Worm (Caenorhabditis elegans) whole organism, L2 larva: ENCODE data around the gene kin-24.

Source experiments
- ceh-82 ChIP-seq: fragments of 150-350 bp; optimal IDR thresholded peaks from 2 replicates; lab custom pipeline; 2014; ENCODE audit warnings: missing biosample characterization, missing genetic modification characterization
- lin-39 ChIP-seq: fragments of 150-350 bp; optimal IDR thresholded peaks from 2 replicates; lab custom pipeline; 2014; ENCODE audit warnings: missing biosample characterization, missing genetic modification reagents, missing genetic modification characterization
- unc-62 ChIP-seq: fragments of 150-350 bp; optimal IDR thresholded peaks from 2 replicates; lab custom pipeline; 2014; ENCODE audit warnings: missing biosample characterization, missing genetic modification reagents, missing genetic modification characterization

DNA sequence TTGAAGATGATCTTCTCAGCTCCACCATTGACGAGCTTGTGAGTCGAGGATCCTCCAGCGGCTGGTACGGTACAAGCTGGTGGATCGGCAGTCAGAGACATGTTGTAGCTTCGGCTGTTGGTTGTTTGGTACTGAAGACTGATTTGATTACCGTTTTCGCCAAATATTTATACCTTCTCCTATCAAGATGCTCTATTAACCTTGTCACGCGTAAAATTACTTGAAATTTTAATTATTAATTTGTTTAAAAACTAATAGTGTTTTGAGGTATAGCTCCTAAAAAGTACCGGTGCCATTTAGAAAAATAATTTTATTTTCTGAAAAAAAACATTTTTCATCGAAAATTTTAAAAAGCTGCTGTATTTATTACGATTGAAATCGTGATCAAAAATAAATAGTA is 10.0 kb upstream of the kin-24 start, which contains the start of gene ssp-10:
- no peak for TF ChIP-seq lin-39 (tag; lab: Kevin White, UChicago)
- TF ChIP-seq unc-62 = no peak
- no peak for TF ChIP-seq ceh-82 (tag; lab: Kevin White, UChicago)
